Worm (Caenorhabditis elegans) whole organism, early embryonic: ENCODE data around the gene clec-264.

ENCODE experiments used
- B0310.2 ChIP-seq: sonication (generic microtip); optimal IDR thresholded peaks from 2 replicates; lab custom pipeline; 2016; ENCODE audit warnings: mild to moderate bottlenecking, missing genetic modification characterization, missing compliant biosample characterization
- F13C5.2 ChIP-seq: sonication (generic microtip); optimal IDR thresholded peaks from 2 replicates; lab custom pipeline; 2017; ENCODE audit warnings: mild to moderate bottlenecking, missing genetic modification characterization, inconsistent platforms, missing compliant biosample characterization
- aly-1 ChIP-seq: sonication (generic microtip); optimal IDR thresholded peaks from 2 replicates; lab custom pipeline; 2016; ENCODE audit warnings: missing genetic modification characterization, missing compliant biosample characterization
- ama-1 ChIP-seq: fragments of 150-350 bp; optimal IDR thresholded peaks from 2 replicates; lab custom pipeline; 2014
- ceh-13 ChIP-seq: fragments of 200-800 bp; sonication (Bioruptor generic); optimal IDR thresholded peaks from 2 replicates; lab custom pipeline; 2018; ENCODE audit warnings: mild to moderate bottlenecking, missing genetic modification characterization, missing compliant biosample characterization
- ceh-36 ChIP-seq: sonication (generic microtip); optimal IDR thresholded peaks from 2 replicates; lab custom pipeline; 2016; ENCODE audit warnings: missing genetic modification characterization, inconsistent platforms, missing compliant biosample characterization
- ets-7 ChIP-seq: sonication (generic microtip); optimal IDR thresholded peaks from 2 replicates; lab custom pipeline; 2016; ENCODE audit warnings: missing genotype, missing genetic modification characterization, missing compliant biosample characterization
- flt-1 ChIP-seq: fragments of 200-800 bp; sonication (Bioruptor generic); IDR thresholded peaks from 2 replicates; pipeline ENCODE4 v1.3.6; 2022; ENCODE audit warnings: missing genetic modification characterization, missing compliant biosample characterization
- hmbx-1 ChIP-seq: sonication (generic microtip); optimal IDR thresholded peaks from 2 replicates; lab custom pipeline; 2016; ENCODE audit warnings: mild to moderate bottlenecking, missing genetic modification characterization, missing compliant biosample characterization
- hmg-4 ChIP-seq: fragments of 200-800 bp; sonication (Bioruptor generic); optimal IDR thresholded peaks from 2 replicates; lab custom pipeline; 2018; ENCODE audit warnings: mild to moderate bottlenecking, missing genetic modification characterization, missing compliant biosample characterization
- hnd-1 ChIP-seq: sonication (generic microtip); optimal IDR thresholded peaks from 2 replicates; lab custom pipeline; 2016; ENCODE audit warnings: missing genetic modification characterization, missing compliant biosample characterization
- pes-1 ChIP-seq: fragments of 200-800 bp; sonication (Bioruptor generic); IDR thresholded peaks from 2 replicates; pipeline ENCODE4 v1.3.6; 2022; ENCODE audit warnings: missing genetic modification reagents, missing genetic modification characterization, missing compliant biosample characterization
- scrt-1 ChIP-seq: fragments of 200-800 bp; sonication (Bioruptor generic); IDR thresholded peaks from 2 replicates; pipeline ENCODE4 v1.3.6; 2022; ENCODE audit warnings: missing genetic modification characterization, missing compliant biosample characterization
- sea-1 ChIP-seq: fragments of 200-800 bp; sonication (Bioruptor generic); conservative IDR thresholded peaks from 2 replicates; pipeline ENCODE4 v1.3.6; 2022; ENCODE audit warnings: missing genetic modification characterization, missing compliant biosample characterization
- tbx-11 ChIP-seq: fragments of 200-800 bp; sonication (Bioruptor generic); IDR thresholded peaks from 2 replicates; pipeline ENCODE4 v1.3.6; 2022; ENCODE audit warnings: missing genetic modification characterization, missing compliant biosample characterization
- tbx-37 ChIP-seq: fragments of 200-800 bp; sonication (Bioruptor generic); conservative IDR thresholded peaks from 2 replicates; pipeline ENCODE4 v1.3.6; 2022; ENCODE audit warnings: missing genetic modification reagents, missing genetic modification characterization, missing compliant biosample characterization
- tra-4 ChIP-seq: sonication (generic microtip); optimal IDR thresholded peaks from 2 replicates; lab custom pipeline; 2017; ENCODE audit warnings: missing genetic modification characterization, missing compliant biosample characterization

Gene clec-264

ce11 chrV:20850580-20850979, at the start of gene clec-264:
TSS of gene clec-264 (minus strand) at chrV:20850701.
- TF ChIP-seq sea-1 (GFP tag; lab: Robert Waterston, UW) (0 out of 2 replicates have a peak, but pooled peaks have one; percentile 6), hmg-4 (GFP tag; lab: Kevin White, UChicago) (no peak)

- TF ChIP-seq hnd-1 (tag; lab: Kevin White, UChicago), result no peak
- TF ChIP-seq ets-7, result no peak
- no peak for TF ChIP-seq sea-1 (GFP tag; lab: Robert Waterston, UW)
- no peak for TF ChIP-seq tbx-37 (GFP tag; lab: Robert Waterston, UW)
- TF ChIP-seq ceh-13 (GFP tag; lab: Kevin White, UChicago), result no peak
- no peak for TF ChIP-seq scrt-1
- no peak for TF ChIP-seq tbx-11 (GFP tag; lab: Robert Waterston, UW)
Observed at ce11 chrV:20891871-20892270, 41.4 kb upstream of the clec-264 start.

ce11 chrV:20879069-20879667, 28.7 kb upstream of the clec-264 start, which contains the start of gene unc-80:
TSS of gene unc-80 (plus strand) at chrV:20879601.
- TF ChIP-seq hmg-4 (GFP tag; lab: Kevin White, UChicago) (no peak), hnd-1 (tag; lab: Kevin White, UChicago) (no peak), ceh-36 (tag; lab: Kevin White, UChicago) (no peak), sea-1 (GFP tag; lab: Robert Waterston, UW) (no peak), tra-4 (tag; lab: Kevin White, UChicago) (no peak), hmbx-1 (no peak), flt-1 (GFP tag; lab: Robert Waterston, UW) (no peak)

ce11 chrV:20875324-20875723, 24.8 kb upstream of the clec-264 start:
- TF ChIP-seq ets-7 (no peak), aly-1 (no peak), ama-1 (lab: Kevin White, UChicago) (no peak)

ce11 chrV:20873144-20873543, 22.6 kb upstream of the clec-264 start:
- no peak for TF ChIP-seq ets-7
- no peak for TF ChIP-seq B0310.2 (tag; lab: Kevin White, UChicago)
- no peak for TF ChIP-seq ceh-36 (tag; lab: Kevin White, UChicago)
- TF ChIP-seq tbx-11 (GFP tag; lab: Robert Waterston, UW), result no peak
- no peak for TF ChIP-seq hmbx-1
- TF ChIP-seq sea-1 (GFP tag; lab: Robert Waterston, UW), result no peak
- no peak for TF ChIP-seq hnd-1 (tag; lab: Kevin White, UChicago)
- no peak for TF ChIP-seq ama-1 (lab: Kevin White, UChicago)
- TF ChIP-seq ceh-13 (GFP tag; lab: Kevin White, UChicago), result no peak
- TF ChIP-seq F13C5.2 (tag; lab: Kevin White, UChicago), result no peak
- TF ChIP-seq tra-4 (tag; lab: Kevin White, UChicago), result no peak
- no peak for TF ChIP-seq hmg-4 (GFP tag; lab: Kevin White, UChicago)
- TF ChIP-seq aly-1, result no peak
- TF ChIP-seq flt-1 (GFP tag; lab: Robert Waterston, UW), result no peak
- TF ChIP-seq tbx-37 (GFP tag; lab: Robert Waterston, UW), result no peak

ce11 chrV:20871194-20871593, 20.7 kb upstream of the clec-264 start:
- TF ChIP-seq flt-1 (GFP tag; lab: Robert Waterston, UW) (no peak), tra-4 (tag; lab: Kevin White, UChicago) (no peak), hmg-4 (GFP tag; lab: Kevin White, UChicago) (no peak), hmbx-1 (no peak), tbx-37 (GFP tag; lab: Robert Waterston, UW) (no peak), B0310.2 (tag; lab: Kevin White, UChicago) (no peak), tbx-11 (GFP tag; lab: Robert Waterston, UW) (no peak), ama-1 (lab: Kevin White, UChicago) (no peak), F13C5.2 (tag; lab: Kevin White, UChicago) (no peak), ceh-13 (GFP tag; lab: Kevin White, UChicago) (no peak), scrt-1 (no peak), ets-7 (no peak), pes-1 (GFP tag; lab: Robert Waterston, UW) (no peak), hnd-1 (tag; lab: Kevin White, UChicago) (no peak), ceh-36 (tag; lab: Kevin White, UChicago) (no peak)

ce11 chrV:20870633-20871032, 20.1 kb upstream of the clec-264 start:
- TF ChIP-seq scrt-1, result no peak
- TF ChIP-seq ama-1 (lab: Kevin White, UChicago), result no peak
- TF ChIP-seq hnd-1 (tag; lab: Kevin White, UChicago), result no peak
- no peak for TF ChIP-seq sea-1 (GFP tag; lab: Robert Waterston, UW)
- no peak for TF ChIP-seq F13C5.2 (tag; lab: Kevin White, UChicago)
- TF ChIP-seq tbx-11 (GFP tag; lab: Robert Waterston, UW), result no peak
- TF ChIP-seq ceh-36 (tag; lab: Kevin White, UChicago), result no peak
- no peak for TF ChIP-seq aly-1
- no peak for TF ChIP-seq pes-1 (GFP tag; lab: Robert Waterston, UW)
- TF ChIP-seq ets-7, result no peak
- TF ChIP-seq hmg-4 (GFP tag; lab: Kevin White, UChicago), result no peak
- no peak for TF ChIP-seq hmbx-1
- TF ChIP-seq tra-4 (tag; lab: Kevin White, UChicago), result no peak
- no peak for TF ChIP-seq ceh-13 (GFP tag; lab: Kevin White, UChicago)
- TF ChIP-seq B0310.2 (tag; lab: Kevin White, UChicago), result no peak
- TF ChIP-seq tbx-37 (GFP tag; lab: Robert Waterston, UW), result no peak
- no peak for TF ChIP-seq flt-1 (GFP tag; lab: Robert Waterston, UW)

ce11 chrV:20868329-20868728, 17.8 kb upstream of the clec-264 start, which contains the start of gene F31D4.8:
TSS of gene F31D4.8 (minus strand) at chrV:20868429.
- TF ChIP-seq flt-1 (GFP tag; lab: Robert Waterston, UW), result no peak
- TF ChIP-seq hmbx-1, result no peak
- no peak for TF ChIP-seq aly-1
- TF ChIP-seq tbx-37 (GFP tag; lab: Robert Waterston, UW), result no peak
- TF ChIP-seq tbx-11 (GFP tag; lab: Robert Waterston, UW), result no peak
- TF ChIP-seq hnd-1 (tag; lab: Kevin White, UChicago), result no peak
- no peak for TF ChIP-seq ceh-36 (tag; lab: Kevin White, UChicago)
- TF ChIP-seq ets-7, result no peak
